Fruit fly (Drosophila melanogaster) whole organism, embryonic: ENCODE measurements around the gene snu.

Source experiments
- Ada2b ChIP-seq: fragments of 200-800 bp; sonication (Bioruptor generic); IDR thresholded peaks from 2 replicates; pipeline ENCODE4 v1.3.6; 2022; ENCODE audit warnings: missing biosample characterization, missing genetic modification characterization
- sug ChIP-seq: fragments of 200-800 bp; optimal IDR thresholded peaks from 2 replicates; lab custom pipeline; 2019; ENCODE audit warnings: missing biosample characterization, mild to moderate bottlenecking, missing genetic modification characterization, moderate library complexity

DNA sequence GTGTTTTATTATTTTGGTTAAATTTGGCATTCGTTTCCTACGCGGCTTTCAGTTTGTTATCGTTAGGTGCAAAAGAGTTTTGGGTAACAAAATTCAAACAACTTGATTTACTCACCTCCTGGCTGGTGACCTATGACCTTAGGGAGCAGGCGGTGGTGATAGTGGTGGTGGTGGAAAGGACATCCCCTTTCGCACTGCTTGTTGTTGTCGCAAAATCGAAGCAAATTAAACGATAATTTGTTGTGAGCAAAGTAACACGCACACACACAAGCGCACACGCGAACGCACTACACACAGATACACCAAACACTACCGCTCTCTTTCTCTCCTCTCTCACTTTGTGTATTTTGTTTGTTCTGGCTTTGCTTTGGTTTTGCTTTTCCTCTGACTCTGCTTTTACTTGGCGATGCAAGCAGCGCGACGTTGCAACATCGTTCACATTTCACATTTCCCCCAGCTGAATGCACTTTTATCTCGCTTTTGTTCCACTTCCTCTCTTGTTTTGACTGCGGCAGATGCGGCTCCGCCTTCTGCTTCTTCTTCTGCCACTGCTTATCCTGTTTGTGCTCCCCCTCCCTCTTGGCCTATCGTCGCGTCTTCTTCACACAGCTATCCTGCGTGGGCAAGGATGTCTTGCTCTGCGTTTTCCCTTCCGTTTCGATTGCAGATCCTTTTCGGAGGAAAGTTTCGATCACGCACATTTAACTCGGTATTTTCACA is 40.4 kb upstream of the snu start:
- TF ChIP-seq sug (tag; lab: Kevin White, UChicago), result no peak
- TF ChIP-seq Ada2b (GFP tag; lab: Robert Waterston, UW), result no peak
